Fruit fly (Drosophila melanogaster): ENCODE data around the gene sordd1.
A peak's percentile ranks its signal among the peaks of the same experiment; 100 is the strongest.

sordd1 gene

dm6 chrX:15835393-15835792, 39.6 kb upstream of the sordd1 start, which contains the start of gene Chc (continued):
- TF ChIP-seq vvl (GFP tag; IDR thresholded peaks at IDR 0.05) (0 out of 2 replicates have a peak, but pooled peaks have one; percentile 31), CG15011 (GFP tag; optimal IDR thresholded peaks at IDR 0.05) (no peak), Stat92E (GFP tag; optimal IDR thresholded peaks at IDR 0.05) (no peak), Dref (GFP tag; IDR thresholded peaks at IDR 0.05) (peak; percentile 91), gt (GFP tag; IDR thresholded peaks at IDR 0.05) (no peak), CG14050 (GFP tag; IDR thresholded peaks at IDR 0.05) (no peak), Atf-2 (GFP tag; optimal IDR thresholded peaks at IDR 0.05) (no peak), Blimp-1 (GFP tag; optimal IDR thresholded peaks at IDR 0.05) (no peak), kni (GFP tag; optimal IDR thresholded peaks at IDR 0.05) (no peak), CG10431 (GFP tag; optimal IDR thresholded peaks at IDR 0.05) (no peak), CG7372 (GFP tag; IDR thresholded peaks at IDR 0.05) (no peak), knrl (GFP tag; IDR thresholded peaks at IDR 0.05; ENCODE audit: partially characterized antibody) (peak; percentile 96), MBD-R2 (GFP tag; IDR thresholded peaks at IDR 0.05) (peak; percentile 59), dm (GFP tag; optimal IDR thresholded peaks at IDR 0.05) (no peak), salm (tag; optimal IDR thresholded peaks at IDR 0.05) (no peak), hbn (GFP tag; IDR thresholded peaks at IDR 0.05; ENCODE audit: partially characterized antibody) (peak; percentile 94), Opbp (GFP tag; IDR thresholded peaks at IDR 0.05; ENCODE audit: partially characterized antibody) (peak; percentile 98), Ets97D (GFP tag; optimal IDR thresholded peaks at IDR 0.05) (peak; percentile 30), CG32532 (GFP tag; IDR thresholded peaks at IDR 0.05) (no peak), CG6854 (GFP tag; optimal IDR thresholded peaks at IDR 0.05) (no peak), CG14710 (tag; optimal IDR thresholded peaks at IDR 0.05) (peak; percentile 54), CG17568 (GFP tag; optimal IDR thresholded peaks at IDR 0.05) (no peak), pan (optimal IDR thresholded peaks at IDR 0.05) (no peak), pan (GFP tag; optimal IDR thresholded peaks at IDR 0.05 in 1 of 2, IDR thresholded peaks at IDR 0.05 in 1 of 2) (no peak), CG2116 (GFP tag; optimal IDR thresholded peaks at IDR 0.05) (peak; percentile 84), esg (GFP tag; conservative IDR thresholded peaks at IDR 0.05) (no peak), Dfd (GFP tag; optimal IDR thresholded peaks at IDR 0.05) (no peak), gem (tag; optimal IDR thresholded peaks at IDR 0.05) (no peak), CG14441 (GFP tag; IDR thresholded peaks at IDR 0.05) (no peak), ci (GFP tag; IDR thresholded peaks at IDR 0.05) (no peak), HLH3B (GFP tag; IDR thresholded peaks at IDR 0.05) (no peak), CG8089 (GFP tag; optimal IDR thresholded peaks at IDR 0.05) (no peak), gro (GFP tag; optimal IDR thresholded peaks at IDR 0.05) (no peak), Nf-YB (GFP tag; optimal IDR thresholded peaks at IDR 0.05) (no peak), fu2 (GFP tag; optimal IDR thresholded peaks at IDR 0.05) (no peak), CG17802 (tag; optimal IDR thresholded peaks at IDR 0.05) (no peak), peb (GFP tag; IDR thresholded peaks at IDR 0.05) (no peak), sens (GFP tag) (peak; percentile 57), Meics (GFP tag; optimal IDR thresholded peaks at IDR 0.05) (no peak), Scr (GFP tag; IDR thresholded peaks at IDR 0.05; ENCODE audit: partially characterized antibody) (peak; percentile 97), CG6654 (GFP tag; optimal IDR thresholded peaks at IDR 0.05) (no peak), pfk (GFP tag; optimal IDR thresholded peaks at IDR 0.05) (no peak), CG2199 (GFP tag; IDR thresholded peaks at IDR 0.05) (no peak), ssp (GFP tag; IDR thresholded peaks at IDR 0.05) (peak; percentile 36; the same call in 1 of the 2 replicates), stc (GFP tag; IDR thresholded peaks at IDR 0.05) (no peak), CG6765 (GFP tag; optimal IDR thresholded peaks at IDR 0.05) (no peak), Pdp1 (GFP tag; optimal IDR thresholded peaks at IDR 0.05) (peak in 1 of 2 experiments; percentile 94), pros (GFP tag; optimal IDR thresholded peaks at IDR 0.05) (no peak), CG9876 (GFP tag; optimal IDR thresholded peaks at IDR 0.05) (no peak), wor (GFP tag; IDR thresholded peaks at IDR 0.05) (no peak), CG9797 (GFP tag; optimal IDR thresholded peaks at IDR 0.05) (no peak), NfI (GFP tag; optimal IDR thresholded peaks at IDR 0.05) (no peak)
